ENCODE assay signal across 3 worm cellular contexts in the genomic region with DNA sequence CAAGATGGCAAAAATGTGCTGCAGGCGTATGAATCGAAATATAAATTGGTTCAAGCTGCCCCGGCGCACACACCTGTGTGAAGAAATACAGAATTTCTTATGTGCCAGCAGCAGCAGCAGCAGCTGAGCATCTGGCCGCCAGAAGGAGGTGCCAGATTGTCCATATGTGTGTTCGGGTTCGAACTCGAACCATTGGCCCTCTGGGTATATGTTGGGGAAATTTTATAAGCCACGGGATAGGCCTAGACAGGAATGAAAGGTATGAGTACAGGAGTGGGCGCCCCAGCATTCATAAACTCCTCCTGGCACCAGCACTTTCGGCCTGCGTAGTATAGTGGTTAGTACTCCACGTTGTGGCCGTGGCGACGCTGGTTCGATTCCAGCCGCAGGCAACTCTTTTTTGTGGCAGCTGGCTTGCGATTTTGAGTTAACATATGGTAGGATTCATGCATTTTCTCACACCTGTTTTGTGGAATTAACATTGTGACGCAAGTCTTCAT.
A peak's percentile ranks its signal among the peaks of the same experiment; 100 is the strongest.
TF ChIP-seq lines count a peak whose summit lies in the region.

No protein-coding gene starts in this region.

TF ChIP-seq in whole organism, L4 larva, 104 proteins besides CTCF, POLR2A, EP300 and RAD21 (continued from another document and continues in another):
- TF ChIP-seq spr-3 (GFP tag; optimal IDR thresholded peaks at IDR 0.05; lab: Kevin White, UChicago): peak; percentile 34
- TF ChIP-seq Y105C5A.15 (GFP tag; IDR thresholded peaks at IDR 0.05; lab: Robert Waterston, UW): 0 out of 2 replicates have a peak, but pooled peaks have one; percentile 43
- no peak for TF ChIP-seq nhr-237 (tag; optimal IDR thresholded peaks at IDR 0.05; lab: Kevin White, UChicago)
- TF ChIP-seq mes-2 (tag; optimal IDR thresholded peaks at IDR 0.05; lab: Kevin White, UChicago; ENCODE audit: poor library complexity, severe bottlenecking): peak; percentile 70
- no peak for TF ChIP-seq nhr-76 (tag; optimal IDR thresholded peaks at IDR 0.05; lab: Kevin White, UChicago)
- TF ChIP-seq php-3 (GFP tag; IDR thresholded peaks at IDR 0.05; lab: Robert Waterston, UW): 0 out of 2 replicates have a peak, but pooled peaks have one; percentile 42
- peak; percentile 86 for TF ChIP-seq D1046.2 (GFP tag; IDR thresholded peaks at IDR 0.05; lab: Robert Waterston, UW)
- peak; percentile 4 for TF ChIP-seq rbr-2 (tag; optimal IDR thresholded peaks at IDR 0.05; lab: Kevin White, UChicago)
- no peak for TF ChIP-seq lin-1 (GFP tag; IDR thresholded peaks at IDR 0.05; lab: Robert Waterston, UW)
- TF ChIP-seq zip-11 (GFP tag; IDR thresholded peaks at IDR 0.05; lab: Robert Waterston, UW): peak; percentile 76; the same call in 1 of the 2 replicates
- TF ChIP-seq spr-1 (tag; optimal IDR thresholded peaks at IDR 0.05; lab: Kevin White, UChicago): peak; percentile 8
- no peak for TF ChIP-seq F37D6.2 (tag; optimal IDR thresholded peaks at IDR 0.05; lab: Kevin White, UChicago)
- no peak for TF ChIP-seq ceh-32 (tag; optimal IDR thresholded peaks at IDR 0.05; lab: Kevin White, UChicago; ENCODE audit: poor library complexity)
- no peak for TF ChIP-seq ceh-62 (tag; optimal IDR thresholded peaks at IDR 0.05; lab: Kevin White, UChicago)
- TF ChIP-seq hlh-11 (tag; optimal IDR thresholded peaks at IDR 0.05; lab: Kevin White, UChicago): peak; percentile 39
- peak; percentile 33 for TF ChIP-seq nhr-25 (tag; optimal IDR thresholded peaks at IDR 0.05; lab: Kevin White, UChicago; ENCODE audit: borderline replicate concordance, insufficient read depth)
- TF ChIP-seq lin-29 (GFP tag; IDR thresholded peaks at IDR 0.05; lab: Robert Waterston, UW): no peak
- TF ChIP-seq madf-9 (GFP tag; conservative IDR thresholded peaks at IDR 0.05; lab: Robert Waterston, UW): 0 out of 2 replicates have a peak, but pooled peaks have one; percentile 29
- no peak for TF ChIP-seq nhr-77 (tag; optimal IDR thresholded peaks at IDR 0.05; lab: Kevin White, UChicago)
- TF ChIP-seq F10B5.3 (tag; optimal IDR thresholded peaks at IDR 0.05; lab: Kevin White, UChicago): no peak
- 0 out of 2 replicates have a peak, but pooled peaks have one; percentile 29 for TF ChIP-seq dmd-9 (GFP tag; IDR thresholded peaks at IDR 0.05; lab: Robert Waterston, UW)
- TF ChIP-seq madf-5 (GFP tag; IDR thresholded peaks at IDR 0.05; lab: Robert Waterston, UW): 0 out of 4 replicates have a peak, but pooled peaks of 1 of the 2 experiments have one; percentile 45
- no peak for TF ChIP-seq daf-12 (tag; optimal IDR thresholded peaks at IDR 0.05; lab: Kevin White, UChicago)
- no peak for TF ChIP-seq ces-1 (GFP tag; optimal IDR thresholded peaks at IDR 0.05; lab: Kevin White, UChicago)
- no peak for TF ChIP-seq snpc-4 (tag; optimal IDR thresholded peaks at IDR 0.05; lab: Kevin White, UChicago)
- no peak for TF ChIP-seq ceh-28 (tag; optimal IDR thresholded peaks at IDR 0.05; lab: Kevin White, UChicago)
- no peak for TF ChIP-seq pqm-1 (tag; optimal IDR thresholded peaks at IDR 0.05; lab: Kevin White, UChicago)
- peak; percentile 89 for TF ChIP-seq egl-43 (GFP tag; IDR thresholded peaks at IDR 0.05; lab: Robert Waterston, UW)
- peak; percentile 71 for TF ChIP-seq pha-4 (GFP tag; IDR thresholded peaks at IDR 0.05; lab: Robert Waterston, UW)
- no peak for TF ChIP-seq pha-4 (tag; optimal IDR thresholded peaks at IDR 0.05; lab: Kevin White, UChicago)
- no peak for TF ChIP-seq ceh-20 (GFP tag; IDR thresholded peaks at IDR 0.05; lab: Robert Waterston, UW)
- TF ChIP-seq ceh-82 (tag; optimal IDR thresholded peaks at IDR 0.05; lab: Kevin White, UChicago): no peak
- TF ChIP-seq ama-1 (optimal IDR thresholded peaks at IDR 0.05; lab: Kevin White, UChicago): no peak
- peak in 1 of 2 experiments; percentile 66 for TF ChIP-seq daf-16 (GFP tag; optimal IDR thresholded peaks at IDR 0.05; lab: Kevin White, UChicago)
- peak; percentile 13 for TF ChIP-seq daf-16 (tag; optimal IDR thresholded peaks at IDR 0.05; lab: Kevin White, UChicago)
- TF ChIP-seq R02D3.7 (tag; optimal IDR thresholded peaks at IDR 0.05; lab: Kevin White, UChicago): no peak
- TF ChIP-seq duxl-1 (tag; optimal IDR thresholded peaks at IDR 0.05; lab: Kevin White, UChicago; ENCODE audit: poor library complexity): peak; percentile 45
- TF ChIP-seq Y48G9A.11 (GFP tag; IDR thresholded peaks at IDR 0.05; lab: Robert Waterston, UW): no peak
- TF ChIP-seq fos-1 (tag; optimal IDR thresholded peaks at IDR 0.05; lab: Kevin White, UChicago): no peak
- no peak for TF ChIP-seq nhr-28 (tag; optimal IDR thresholded peaks at IDR 0.05; lab: Kevin White, UChicago)

TF ChIP-seq in whole organism, late embryonic, 69 proteins besides CTCF, POLR2A, EP300 and RAD21 (continued from another document):
- TF ChIP-seq nhr-11 (tag; optimal IDR thresholded peaks at IDR 0.05; lab: Kevin White, UChicago) (no peak), fkh-10 (GFP tag; optimal IDR thresholded peaks at IDR 0.05; lab: Kevin White, UChicago) (no peak), che-1 (tag; optimal IDR thresholded peaks at IDR 0.05; lab: Kevin White, UChicago) (peak; percentile 53), lin-11 (tag; optimal IDR thresholded peaks at IDR 0.05; lab: Kevin White, UChicago) (peak; percentile 33), F13H6.1 (tag; optimal IDR thresholded peaks at IDR 0.05; lab: Kevin White, UChicago) (no peak), ttx-3 (tag; optimal IDR thresholded peaks at IDR 0.05; lab: Kevin White, UChicago) (no peak), hlh-6 (tag; optimal IDR thresholded peaks at IDR 0.05; lab: Kevin White, UChicago) (peak; percentile 78), pat-9 (tag; optimal IDR thresholded peaks at IDR 0.05; lab: Kevin White, UChicago) (peak; percentile 37), K02D7.2 (tag; optimal IDR thresholded peaks at IDR 0.05; lab: Kevin White, UChicago) (peak; percentile 20), nfya-1 (tag; optimal IDR thresholded peaks at IDR 0.05; lab: Kevin White, UChicago) (peak; percentile 7), ceh-30 (tag; optimal IDR thresholded peaks at IDR 0.05; lab: Kevin White, UChicago) (no peak)

TF ChIP-seq in whole organism, mixed stage, embryonic, 35 proteins besides CTCF, POLR2A, EP300 and RAD21 (continued from another document):
- TF ChIP-seq unc-120 (tag; optimal IDR thresholded peaks at IDR 0.05; lab: Kevin White, UChicago; ENCODE audit: poor library complexity, severe bottlenecking) (peak; percentile 17), ceh-83 (GFP tag; optimal IDR thresholded peaks at IDR 0.05; lab: Kevin White, UChicago) (no peak), nhr-12 (tag; optimal IDR thresholded peaks at IDR 0.05; lab: Kevin White, UChicago) (no peak), ham-2 (GFP tag; optimal IDR thresholded peaks at IDR 0.05; lab: Kevin White, UChicago) (peak; percentile 21)
